Fruit fly (Drosophila melanogaster) whole organism, wandering third instar larva: ENCODE data around the gene crb.
A peak's percentile ranks its signal among the peaks of the same experiment; 100 is the strongest.

Experiments used
- Abd-B ChIP-seq: fragments of >200 bp; optimal IDR thresholded peaks from 2 replicates; lab custom pipeline; 2017; ENCODE audit warnings: missing biosample characterization, missing genetic modification characterization
- CG32264 ChIP-seq: fragments of 200-800 bp; sonication (Bioruptor generic); optimal IDR thresholded peaks from 2 replicates; lab custom pipeline; 2016; ENCODE audit warnings: missing biosample characterization, missing genetic modification characterization
- CG9705 ChIP-seq: fragments of 200-800 bp; sonication (Bioruptor generic); optimal IDR thresholded peaks from 2 replicates; lab custom pipeline; 2018; ENCODE audit warnings: missing biosample characterization, mild to moderate bottlenecking, missing genetic modification characterization
- Dfd ChIP-seq: fragments of >200 bp; optimal IDR thresholded peaks from 2 replicates; lab custom pipeline; 2017; ENCODE audit warnings: missing biosample characterization, missing genetic modification characterization
- Dif ChIP-seq: fragments of 200-275, 200-300 bp; sonication (Bioruptor generic); optimal IDR thresholded peaks from 2 replicates; lab custom pipeline; 2018; ENCODE audit warnings: missing biosample characterization, missing genetic modification characterization; ENCODE audit not compliant: partially characterized antibody
- GATAd ChIP-seq: sonication (Bioruptor generic); optimal IDR thresholded peaks from 2 replicates; lab custom pipeline; 2016; ENCODE audit warnings: missing biosample characterization, missing genetic modification characterization
- HLH106 ChIP-seq: fragments of 200-800 bp; optimal IDR thresholded peaks from 3 replicates; lab custom pipeline; 2019; ENCODE audit warnings: missing biosample characterization, mild to moderate bottlenecking, missing genetic modification characterization, moderate library complexity
- Hnf4 ChIP-seq: fragments of 200-800 bp; sonication (Bioruptor generic); optimal IDR thresholded peaks from 2 replicates; lab custom pipeline; 2016; ENCODE audit warnings: missing biosample characterization, mild to moderate bottlenecking, missing genetic modification characterization
- Hr78 ChIP-seq: fragments of >200 bp; optimal IDR thresholded peaks from 2 replicates; lab custom pipeline; 2017; ENCODE audit warnings: missing biosample characterization, missing genetic modification characterization
- Hr83 ChIP-seq: fragments of 200-300 bp; sonication (Bioruptor generic); optimal IDR thresholded peaks from 2 replicates; lab custom pipeline; 2016; ENCODE audit warnings: missing biosample characterization, mild to moderate bottlenecking, missing genetic modification characterization, moderate library complexity; ENCODE audit not compliant: poor library complexity, severe bottlenecking
- Jra ChIP-seq: sonication (Bioruptor generic); optimal IDR thresholded peaks from 2 replicates; lab custom pipeline; 2016; ENCODE audit warnings: missing biosample characterization, missing genetic modification characterization
- Mio ChIP-seq: sonication (Bioruptor generic); optimal IDR thresholded peaks from 2 replicates; lab custom pipeline; 2016; ENCODE audit warnings: missing biosample characterization, missing genetic modification characterization
- Myc ChIP-seq: fragments of >200 bp; optimal IDR thresholded peaks from 2 replicates; lab custom pipeline; 2017
- N ChIP-seq: fragments of >200 bp; optimal IDR thresholded peaks from 2 replicates; lab custom pipeline; 2018; ENCODE audit warnings: missing biosample characterization, missing external identifiers, missing genetic modification characterization
- OdsH ChIP-seq: fragments of 200-800 bp; sonication (Bioruptor generic); optimal IDR thresholded peaks from 2 replicates; lab custom pipeline; 2016; ENCODE audit warnings: missing biosample characterization, mild to moderate bottlenecking, missing genetic modification characterization
- Rel ChIP-seq, 2 experiments: fragments of 200-800 bp; sonication (Bioruptor generic) in 1 of 2; optimal IDR thresholded peaks; 2 replicates in 1 of 2; 3 replicates in 1 of 2; lab custom pipeline; 2016 to 2019; ENCODE audit warnings: mild to moderate bottlenecking in 2 of 2, missing biosample characterization in 2 of 2, missing genetic modification characterization in 2 of 2, moderate library complexity in 1 of 2
- Sp1 ChIP-seq: fragments of 200-800 bp; sonication (Bioruptor generic); optimal IDR thresholded peaks from 3 replicates; lab custom pipeline; 2019; ENCODE audit warnings: missing biosample characterization, mild to moderate bottlenecking, missing genetic modification characterization, moderate library complexity
- Vsx2 ChIP-seq: fragments of 200-300, 225-300 bp; sonication (Bioruptor generic); optimal IDR thresholded peaks from 2 replicates; lab custom pipeline; 2018; ENCODE audit warnings: missing biosample characterization, missing genetic modification characterization; ENCODE audit not compliant: partially characterized antibody
- br ChIP-seq: fragments of 200-800 bp; sonication (Bioruptor generic); optimal IDR thresholded peaks from 2 replicates; lab custom pipeline; 2016; ENCODE audit warnings: missing biosample characterization, missing genetic modification characterization
- brk ChIP-seq: fragments of 200-800 bp; sonication (Bioruptor generic); optimal IDR thresholded peaks from 2 replicates; lab custom pipeline; 2016; ENCODE audit warnings: missing biosample characterization, mild to moderate bottlenecking, missing genetic modification characterization
- dl ChIP-seq, 2 experiments: fragments of 175-275, 200-275 bp in 1 of 2; fragments of 200-275 bp in 1 of 2; sonication (Bioruptor generic); optimal IDR thresholded peaks; lab custom pipeline; 2018; ENCODE audit warnings: mild to moderate bottlenecking in 2 of 2, missing biosample characterization in 2 of 2, missing genetic modification characterization in 2 of 2, moderate library complexity in 2 of 2; ENCODE audit not compliant: partially characterized antibody in 2 of 2, insufficient read depth in 1 of 2
- dmrt93B ChIP-seq: fragments of 200-800 bp; sonication (Bioruptor generic); optimal IDR thresholded peaks from 2 replicates; lab custom pipeline; 2018; ENCODE audit warnings: missing biosample characterization, mild to moderate bottlenecking, missing genetic modification characterization
- ey ChIP-seq: fragments of 200-800 bp; sonication (Bioruptor generic); optimal IDR thresholded peaks from 2 replicates; lab custom pipeline; 2016; ENCODE audit warnings: missing biosample characterization, missing genetic modification characterization
- fru ChIP-seq: fragments of 200-800 bp; sonication (Bioruptor generic); optimal IDR thresholded peaks from 3 replicates; lab custom pipeline; 2016; ENCODE audit warnings: missing biosample characterization, mild to moderate bottlenecking, missing genetic modification characterization
- h ChIP-seq: fragments of 200-800 bp; sonication (Bioruptor generic); optimal IDR thresholded peaks from 3 replicates; lab custom pipeline; 2016; ENCODE audit warnings: missing biosample characterization, mild to moderate bottlenecking, missing genetic modification characterization
- jim ChIP-seq: fragments of 175-275, 200-325 bp; sonication (Bioruptor generic); optimal IDR thresholded peaks from 2 replicates; lab custom pipeline; 2016; ENCODE audit warnings: missing biosample characterization, mild to moderate bottlenecking, missing genetic modification characterization
- pan ChIP-seq: fragments of >200 bp; optimal IDR thresholded peaks from 2 replicates; lab custom pipeline; 2017
- psq ChIP-seq: fragments of 200-800 bp; sonication (Bioruptor generic); optimal IDR thresholded peaks from 3 replicates; lab custom pipeline; 2017; ENCODE audit warnings: missing biosample characterization, mild to moderate bottlenecking, missing genetic modification characterization, moderate library complexity
- rgr ChIP-seq: fragments of 200-800 bp; sonication (Bioruptor generic); optimal IDR thresholded peaks from 3 replicates; lab custom pipeline; 2016; ENCODE audit warnings: missing biosample characterization, mild to moderate bottlenecking, missing genetic modification characterization
- sage ChIP-seq: fragments of 200-800 bp; sonication (Bioruptor generic); optimal IDR thresholded peaks from 2 replicates; lab custom pipeline; 2016; ENCODE audit warnings: missing biosample characterization, mild to moderate bottlenecking, missing genetic modification characterization
- sv ChIP-seq: fragments of 200-800 bp; sonication (Bioruptor generic); optimal IDR thresholded peaks from 3 replicates; lab custom pipeline; 2016; ENCODE audit warnings: missing biosample characterization, missing genetic modification characterization
- tai ChIP-seq: sonication (Bioruptor generic); optimal IDR thresholded peaks from 2 replicates; lab custom pipeline; 2016; ENCODE audit warnings: missing biosample characterization, missing genetic modification characterization
- woc ChIP-seq: sonication (Bioruptor generic); optimal IDR thresholded peaks from 2 replicates; lab custom pipeline; 2016; ENCODE audit warnings: missing biosample characterization, mild to moderate bottlenecking, missing genetic modification characterization

Gene crb

DNA sequence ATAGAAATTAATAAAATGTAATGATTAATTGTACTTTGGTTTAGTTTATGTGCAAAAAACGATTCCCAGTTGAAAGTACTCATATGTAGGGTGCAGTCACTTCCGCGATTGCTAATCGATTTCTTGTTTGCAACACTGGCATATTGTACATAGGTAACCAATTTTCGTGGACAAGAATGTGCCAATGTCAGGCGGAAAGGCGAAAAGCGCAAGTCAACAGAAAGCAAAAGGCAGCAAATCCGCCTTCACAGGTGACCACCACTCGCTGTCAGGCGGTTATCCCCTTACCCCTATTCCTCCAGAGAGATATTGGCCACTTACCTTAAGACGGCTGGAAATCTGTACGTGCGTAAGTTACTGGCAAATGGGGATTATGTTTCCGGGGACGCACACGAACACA, 24.3 kb upstream of the crb start:
- TF ChIP-seq psq (GFP tag; lab: Kevin White, UChicago), result no peak
- TF ChIP-seq Myc, result no peak
- TF ChIP-seq Vsx2, result no peak
- TF ChIP-seq pan (lab: Kevin White, UChicago), result no peak
- TF ChIP-seq sv (GFP tag; lab: Kevin White, UChicago), result no peak
- TF ChIP-seq Sp1 (GFP tag; lab: Kevin White, UChicago), result no peak
- no peak for TF ChIP-seq fru (GFP tag; lab: Kevin White, UChicago)
- no peak for TF ChIP-seq dl (GFP tag; optimal IDR thresholded peaks at IDR 0.05; lab: Kevin White, UChicago; ENCODE audit: insufficient read depth in 1 of 2, partially characterized antibody in 2 of 2)
- TF ChIP-seq HLH106, result no peak
- TF ChIP-seq dmrt93B (GFP tag; lab: Kevin White, UChicago), result no peak
- TF ChIP-seq ey (GFP tag; lab: Kevin White, UChicago), result no peak
- no peak for TF ChIP-seq Dfd (GFP tag; lab: Kevin White, UChicago)
- no peak for TF ChIP-seq Hnf4 (GFP tag; lab: Kevin White, UChicago)
- no peak for TF ChIP-seq brk (GFP tag; lab: Kevin White, UChicago)
- TF ChIP-seq sage (GFP tag; lab: Kevin White, UChicago), result no peak

DNA sequence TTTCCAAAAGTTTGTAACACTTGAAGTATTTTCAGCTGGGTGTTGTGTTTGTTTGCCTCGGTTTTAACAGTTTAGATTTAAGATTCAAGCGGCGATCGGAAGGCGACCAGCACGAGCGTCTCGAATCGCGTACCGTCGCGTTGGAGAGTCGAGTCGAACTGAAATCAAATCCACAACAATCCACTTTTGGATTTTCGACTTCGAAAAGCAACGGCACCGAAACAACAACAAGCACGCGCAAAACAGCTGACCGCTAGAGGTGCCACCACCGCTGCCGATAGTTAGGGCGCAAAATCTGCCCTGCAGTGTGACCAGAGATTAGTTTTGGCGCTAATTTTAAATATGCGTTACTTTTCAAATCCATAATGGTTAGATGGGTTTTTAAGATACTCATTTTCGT, 23.8 kb upstream of the crb start, which contains the start of gene jar:
Gene jar (minus strand): TSS at position 163 of the 400 bp plus-strand sequence.
- TF ChIP-seq rgr (peak; percentile 1), OdsH (GFP tag; lab: Kevin White, UChicago) (peak; percentile 4), h (GFP tag; lab: Kevin White, UChicago) (peak; percentile 64), Hr83 (GFP tag; lab: Kevin White, UChicago) (peak; percentile 61), Sp1 (GFP tag; lab: Kevin White, UChicago) (peak; percentile 36), Rel (GFP tag; optimal IDR thresholded peaks at IDR 0.05; lab: Kevin White, UChicago) (no peak), Rel (tag; optimal IDR thresholded peaks at IDR 0.05; lab: Kevin White, UChicago) (peak; percentile 85), N (GFP tag; lab: Kevin White, UChicago) (no peak), Vsx2 (no peak), jim (GFP tag; lab: Kevin White, UChicago) (peak; percentile 1), CG32264 (no peak), Jra (peak; percentile 57), Myc (peak; percentile 54), Hr78 (GFP tag; lab: Kevin White, UChicago) (no peak), tai (GFP tag; lab: Kevin White, UChicago) (no peak), HLH106 (peak; percentile 17), Dif (GFP tag; lab: Kevin White, UChicago) (peak; percentile 49), br (GFP tag; lab: Kevin White, UChicago) (peak; percentile 12), dl (GFP tag; optimal IDR thresholded peaks at IDR 0.05; lab: Kevin White, UChicago; ENCODE audit: insufficient read depth in 1 of 2, partially characterized antibody in 2 of 2) (no peak), Mio (GFP tag; lab: Kevin White, UChicago) (no peak)

DNA sequence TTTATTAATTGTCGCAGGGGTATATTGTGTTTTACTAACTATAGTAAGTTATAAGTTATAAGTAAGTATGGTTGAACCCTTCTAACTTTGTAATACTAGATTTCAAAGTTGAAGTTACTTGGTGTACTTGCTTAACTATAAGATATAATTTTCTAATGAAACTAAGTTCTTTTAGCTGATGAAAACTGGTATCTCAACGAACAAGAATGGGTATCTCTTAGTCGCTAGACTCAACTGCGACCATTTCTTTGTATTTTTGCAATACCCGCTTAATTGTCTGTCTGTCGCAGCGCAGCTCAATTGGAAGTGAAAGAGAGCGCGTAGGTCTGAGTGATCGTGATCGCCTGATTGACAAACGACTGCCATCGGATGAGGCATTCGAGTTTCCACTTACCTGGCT, 22.6 kb upstream of the crb start:
- no peak for TF ChIP-seq Mio (GFP tag; lab: Kevin White, UChicago)
- peak; percentile 21 for TF ChIP-seq fru (GFP tag; lab: Kevin White, UChicago)
- TF ChIP-seq Hr78 (GFP tag; lab: Kevin White, UChicago), result no peak
- TF ChIP-seq N (GFP tag; lab: Kevin White, UChicago), result no peak
- no peak for TF ChIP-seq Sp1 (GFP tag; lab: Kevin White, UChicago)
- TF ChIP-seq brk (GFP tag; lab: Kevin White, UChicago), result no peak
- TF ChIP-seq psq (GFP tag; lab: Kevin White, UChicago), result no peak
- TF ChIP-seq Dif (GFP tag; lab: Kevin White, UChicago), result no peak
- no peak for TF ChIP-seq tai (GFP tag; lab: Kevin White, UChicago)
- TF ChIP-seq CG32264, result no peak
- no peak for TF ChIP-seq HLH106
- no peak for TF ChIP-seq Abd-B (GFP tag; lab: Kevin White, UChicago)
- TF ChIP-seq woc, result peak; percentile 61
- TF ChIP-seq CG9705 (GFP tag; lab: Kevin White, UChicago), result no peak
- TF ChIP-seq OdsH (GFP tag; lab: Kevin White, UChicago), result no peak
- TF ChIP-seq Jra, result no peak
- no peak for TF ChIP-seq dl (GFP tag; optimal IDR thresholded peaks at IDR 0.05; lab: Kevin White, UChicago; ENCODE audit: insufficient read depth in 1 of 2, partially characterized antibody in 2 of 2)
- no peak for TF ChIP-seq GATAd (GFP tag; lab: Kevin White, UChicago)
